Fruit fly (Drosophila melanogaster) whole organism, embryonic: ENCODE results near the gene CG15034.

ENCODE experiments used
- Adf1 ChIP-seq: fragments of 200-800 bp; sonication (Bioruptor generic); IDR thresholded peaks from 2 replicates; pipeline ENCODE4 v1.3.6; 2022; ENCODE audit warnings: missing biosample characterization, missing genetic modification characterization
- CG10321 ChIP-seq: fragments of 200-800 bp; sonication (Bioruptor generic); IDR thresholded peaks from 2 replicates; pipeline ENCODE4 v1.3.6; 2022; ENCODE audit warnings: missing biosample characterization, missing genetic modification characterization
- CG11247 ChIP-seq: fragments of 200-800 bp; sonication (Bioruptor generic); IDR thresholded peaks from 2 replicates; pipeline ENCODE4 v1.3.6; 2022; ENCODE audit warnings: missing biosample characterization, missing genetic modification characterization
- CG11504 ChIP-seq: fragments of 200-800 bp; sonication (Bioruptor generic); optimal IDR thresholded peaks from 3 replicates; lab custom pipeline; 2019; ENCODE audit warnings: missing biosample characterization, mild to moderate bottlenecking, missing genetic modification characterization, moderate library complexity
- CG13624 ChIP-seq: fragments of 200-800 bp; sonication (Bioruptor generic); optimal IDR thresholded peaks from 2 replicates; lab custom pipeline; 2016; ENCODE audit warnings: missing biosample characterization, missing genetic modification characterization
- CG14050 ChIP-seq: fragments of 200-800 bp; sonication (Bioruptor generic); IDR thresholded peaks from 3 replicates; pipeline ENCODE4 v1.3.6; 2022; ENCODE audit warnings: missing biosample characterization, missing genetic modification characterization
- CG15479 ChIP-seq: fragments of 200-800 bp; sonication (Bioruptor generic); optimal IDR thresholded peaks from 3 replicates; lab custom pipeline; 2019; ENCODE audit warnings: missing biosample characterization, mild to moderate bottlenecking, missing genetic modification characterization, moderate library complexity
- CG15514 ChIP-seq: fragments of 200-800 bp; sonication (Bioruptor generic); optimal IDR thresholded peaks from 3 replicates; lab custom pipeline; 2017; ENCODE audit warnings: missing biosample characterization, missing genetic modification characterization, mild to moderate bottlenecking, moderate library complexity, missing genetic modification reagents
- CG1647 ChIP-seq: fragments of 200-800 bp; sonication (Bioruptor generic); optimal IDR thresholded peaks from 3 replicates; lab custom pipeline; 2016; ENCODE audit warnings: missing biosample characterization, missing genetic modification characterization
- CG17568 ChIP-seq: fragments of 200-800 bp; sonication (Bioruptor generic); optimal IDR thresholded peaks from 2 replicates; lab custom pipeline; 2018; ENCODE audit warnings: missing biosample characterization, mild to moderate bottlenecking, missing genetic modification characterization, moderate library complexity
- CG18011 ChIP-seq: fragments of 200-800 bp; sonication (Bioruptor generic); optimal IDR thresholded peaks from 2 replicates; lab custom pipeline; 2017; ENCODE audit warnings: missing biosample characterization, missing genetic modification characterization, mild to moderate bottlenecking, moderate library complexity, missing genotype
- CG18476 ChIP-seq: fragments of 200-800 bp; sonication (Bioruptor generic); optimal IDR thresholded peaks from 2 replicates; lab custom pipeline; 2016; ENCODE audit warnings: missing biosample characterization, mild to moderate bottlenecking, missing genetic modification characterization
- CG18599 ChIP-seq: fragments of 200-800 bp; sonication (Bioruptor generic); optimal IDR thresholded peaks from 3 replicates; lab custom pipeline; 2017; ENCODE audit warnings: missing biosample characterization, missing genetic modification characterization, mild to moderate bottlenecking, moderate library complexity, missing genetic modification reagents
- CG2120 ChIP-seq: fragments of 200-800 bp; sonication (Bioruptor generic); optimal IDR thresholded peaks from 3 replicates; lab custom pipeline; 2016; ENCODE audit warnings: missing biosample characterization, missing genetic modification characterization
- CG33213 ChIP-seq: fragments of 200-800 bp; sonication (Bioruptor generic); optimal IDR thresholded peaks from 3 replicates; lab custom pipeline; 2016; ENCODE audit warnings: missing biosample characterization, missing genetic modification characterization
- CG3838 ChIP-seq: fragments of 200-800 bp; sonication (Bioruptor generic); optimal IDR thresholded peaks from 3 replicates; lab custom pipeline; 2016; ENCODE audit warnings: missing biosample characterization, missing genetic modification characterization
- CG3995 ChIP-seq: fragments of 200-800 bp; sonication (Bioruptor generic); optimal IDR thresholded peaks from 3 replicates; lab custom pipeline; 2016; ENCODE audit warnings: missing biosample characterization, missing genetic modification characterization
- CG4404 ChIP-seq: fragments of 200-800 bp; sonication (Bioruptor generic); IDR thresholded peaks from 2 replicates; pipeline ENCODE4 v1.3.6; 2022; ENCODE audit warnings: missing biosample characterization, missing genetic modification characterization
- CG4820 ChIP-seq: fragments of 200-800 bp; sonication (Bioruptor generic); optimal IDR thresholded peaks from 3 replicates; lab custom pipeline; 2016; ENCODE audit warnings: missing biosample characterization, missing genetic modification characterization
- CG5953 ChIP-seq: fragments of 200-800 bp; sonication (Bioruptor generic); IDR thresholded peaks from 2 replicates; pipeline ENCODE4 v1.3.6; 2022; ENCODE audit warnings: missing biosample characterization, missing genetic modification characterization
- CG6254 ChIP-seq: fragments of 200-800 bp; sonication (Bioruptor generic); optimal IDR thresholded peaks from 3 replicates; lab custom pipeline; 2017; ENCODE audit warnings: mild to moderate bottlenecking, missing biosample characterization, missing genetic modification reagents, missing genetic modification characterization
- CG7963 ChIP-seq: fragments of 200-800 bp; sonication (Bioruptor generic); IDR thresholded peaks from 3 replicates; pipeline ENCODE4 v1.3.6; 2022; ENCODE audit warnings: missing biosample characterization, missing genetic modification characterization; ENCODE audit not compliant: partially characterized antibody
- CG9727 ChIP-seq: fragments of 200-800 bp; sonication (Bioruptor generic); optimal IDR thresholded peaks from 3 replicates; lab custom pipeline; 2017; ENCODE audit warnings: missing biosample characterization, mild to moderate bottlenecking, missing genetic modification characterization
- CG9932 ChIP-seq: fragments of 200-800 bp; sonication (Bioruptor generic); IDR thresholded peaks from 2 replicates; pipeline ENCODE4 v1.3.6; 2022; ENCODE audit warnings: missing biosample characterization, missing genetic modification characterization
- CHES-1-like ChIP-seq: fragments of 200-800 bp; sonication (Bioruptor generic); optimal IDR thresholded peaks from 2 replicates; lab custom pipeline; 2016; ENCODE audit warnings: missing biosample characterization, missing genetic modification characterization
- CTCF ChIP-seq: fragments of 200-800 bp; sonication (Bioruptor generic); optimal IDR thresholded peaks from 2 replicates; lab custom pipeline; 2017; ENCODE audit warnings: missing biosample characterization, mild to moderate bottlenecking, missing genetic modification characterization, moderate library complexity
- Fer1 ChIP-seq: fragments of 200-800 bp; sonication (Bioruptor generic); optimal IDR thresholded peaks from 2 replicates; lab custom pipeline; 2017; ENCODE audit warnings: missing biosample characterization, mild to moderate bottlenecking, missing genetic modification characterization
- HmgD ChIP-seq: fragments of 200-800 bp; sonication (Bioruptor generic); optimal IDR thresholded peaks from 3 replicates; lab custom pipeline; 2016; ENCODE audit warnings: missing biosample characterization, missing genetic modification characterization
- Med ChIP-seq: fragments of 200-800 bp; sonication (Bioruptor generic); peaks from one replicate; lab custom pipeline; 2016; ENCODE audit warnings: missing biosample characterization, missing genetic modification characterization, mild to moderate bottlenecking, inconsistent platforms, moderate library complexity
- Neu2 ChIP-seq: fragments of 200-800 bp; sonication (Bioruptor generic); optimal IDR thresholded peaks from 3 replicates; lab custom pipeline; 2016; ENCODE audit warnings: missing biosample characterization, missing genetic modification characterization, borderline replicate concordance
- Nf-YA ChIP-seq: fragments of 200-800 bp; sonication (Bioruptor generic); IDR thresholded peaks from 2 replicates; pipeline ENCODE4 v1.3.6; 2022; ENCODE audit warnings: missing biosample characterization, missing genetic modification characterization
- Nf-YB ChIP-seq: fragments of 200-800 bp; sonication (Bioruptor generic); optimal IDR thresholded peaks from 3 replicates; lab custom pipeline; 2019; ENCODE audit warnings: missing biosample characterization, mild to moderate bottlenecking, missing genetic modification characterization, moderate library complexity
- Sin3A ChIP-seq: fragments of >200 bp; optimal IDR thresholded peaks from 2 replicates; lab custom pipeline; 2018
- Spps ChIP-seq: fragments of 200-800 bp; sonication (Bioruptor generic); optimal IDR thresholded peaks from 2 replicates; lab custom pipeline; 2018; ENCODE audit warnings: missing biosample characterization, mild to moderate bottlenecking, missing genetic modification characterization
- Xrp1 ChIP-seq: fragments of 200-800 bp; sonication (Bioruptor generic); IDR thresholded peaks from 2 replicates; pipeline ENCODE4 v1.3.6; 2022; ENCODE audit warnings: missing biosample characterization, missing genetic modification characterization
- bbx ChIP-seq: fragments of 200-800 bp; sonication (Bioruptor generic); IDR thresholded peaks from 2 replicates; pipeline ENCODE4 v1.3.6; 2022; ENCODE audit warnings: missing biosample characterization, missing genetic modification characterization; ENCODE audit not compliant: partially characterized antibody
- bsh ChIP-seq, 2 experiments: fragments of 200-800 bp; sonication (Bioruptor generic); optimal IDR thresholded peaks; 2 replicates each; lab custom pipeline; 2017 to 2018; ENCODE audit warnings: mild to moderate bottlenecking in 2 of 2, missing biosample characterization in 2 of 2, missing genetic modification characterization in 2 of 2, moderate library complexity in 1 of 2
- croc ChIP-seq: fragments of 200-800 bp; sonication (Bioruptor generic); conservative IDR thresholded peaks from 3 replicates; pipeline ENCODE4 v1.3.6; 2022; ENCODE audit warnings: missing biosample characterization, missing genetic modification characterization
- fd102C ChIP-seq: fragments of 200-800 bp; sonication (Bioruptor generic); optimal IDR thresholded peaks from 2 replicates; lab custom pipeline; 2018; ENCODE audit warnings: missing biosample characterization, mild to moderate bottlenecking, missing genetic modification characterization, moderate library complexity
- gcm ChIP-seq: fragments of 200-800 bp; sonication (Bioruptor generic); optimal IDR thresholded peaks from 2 replicates; lab custom pipeline; 2019; ENCODE audit warnings: missing biosample characterization, mild to moderate bottlenecking, missing genetic modification characterization, moderate library complexity
- gsb ChIP-seq: fragments of 200-800 bp; sonication (Bioruptor generic); IDR thresholded peaks from 2 replicates; pipeline ENCODE4 v1.3.6; 2022; ENCODE audit warnings: missing biosample characterization, missing genetic modification characterization
- odd ChIP-seq: fragments of 200-800 bp; sonication (Bioruptor generic); optimal IDR thresholded peaks from 2 replicates; lab custom pipeline; 2017; ENCODE audit warnings: missing biosample characterization, mild to moderate bottlenecking, missing genetic modification characterization
- org-1 ChIP-seq: fragments of 200-800 bp; sonication (Bioruptor generic); optimal IDR thresholded peaks from 2 replicates; lab custom pipeline; 2017; ENCODE audit warnings: missing biosample characterization, missing genetic modification characterization
- p53 ChIP-seq: fragments of 200-800 bp; sonication (Bioruptor generic); optimal IDR thresholded peaks from 2 replicates; lab custom pipeline; 2016; ENCODE audit warnings: missing biosample characterization, missing genetic modification characterization
- pan ChIP-seq, 4 experiments: fragments of >200 bp in 3 of 4; fragments of 200-800 bp in 1 of 4; sonication (Bioruptor generic) in 1 of 4; optimal IDR thresholded peaks in 3 of 4; IDR thresholded peaks in 1 of 4; 2 replicates each; pipeline versions ENCODE4 v1.3.6 to Lab custom; 2017 to 2022; ENCODE audit warnings: missing biosample characterization in 2 of 4, missing genetic modification characterization in 2 of 4, mixed read lengths in 1 of 4
- row ChIP-seq: fragments of 200-800 bp; sonication (Bioruptor generic); IDR thresholded peaks from 3 replicates; pipeline ENCODE4 v1.3.6; 2022; ENCODE audit warnings: missing biosample characterization, missing genetic modification characterization
- sima ChIP-seq: fragments of 200-800 bp; sonication (Bioruptor generic); optimal IDR thresholded peaks from 2 replicates; lab custom pipeline; 2016; ENCODE audit warnings: missing biosample characterization, missing genetic modification characterization
- slbo ChIP-seq: fragments of 200-800 bp; sonication (Bioruptor generic); IDR thresholded peaks from 2 replicates; pipeline ENCODE4 v1.3.6; 2022; ENCODE audit warnings: missing biosample characterization, missing genetic modification characterization
- slp2 ChIP-seq: fragments of 200-800 bp; sonication (Bioruptor generic); optimal IDR thresholded peaks from 2 replicates; lab custom pipeline; 2016; ENCODE audit warnings: missing biosample characterization, missing genetic modification characterization
- sob ChIP-seq: fragments of 200-800 bp; sonication (Bioruptor generic); IDR thresholded peaks from 2 replicates; pipeline ENCODE4 v1.3.6; 2022; ENCODE audit warnings: missing biosample characterization, missing genetic modification characterization
- tx ChIP-seq: fragments of 200-800 bp; sonication (Bioruptor generic); optimal IDR thresholded peaks from 2 replicates; lab custom pipeline; 2016; ENCODE audit warnings: missing biosample characterization, missing genetic modification characterization
- wdn ChIP-seq: fragments of 200-800 bp; sonication (Bioruptor generic); IDR thresholded peaks from 2 replicates; pipeline ENCODE4 v1.3.6; 2022; ENCODE audit warnings: missing biosample characterization, missing genetic modification characterization

Gene CG15034

DNA sequence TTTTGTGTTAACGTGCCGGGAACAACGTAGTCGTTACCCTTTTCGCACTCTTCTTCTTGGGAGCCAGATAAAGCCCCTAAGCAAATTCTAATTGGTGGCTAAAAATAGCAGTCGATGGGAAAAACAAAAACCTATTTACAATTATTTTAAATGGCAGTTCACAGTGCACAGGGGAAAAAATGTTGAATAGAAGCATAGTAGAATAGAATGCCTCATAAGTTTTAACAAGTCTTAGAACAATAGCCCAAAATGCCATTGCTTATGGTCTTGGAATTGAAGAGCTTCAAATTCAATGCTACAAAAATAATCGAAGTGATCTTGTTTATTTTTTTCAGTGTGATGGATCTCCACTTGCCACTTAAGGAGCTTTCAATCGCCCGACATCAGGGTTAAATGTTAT is 14.8 kb downstream of the CG15034 start (continued):
- TF ChIP-seq bbx (GFP tag; lab: Robert Waterston, UW) (no peak), CTCF (GFP tag; lab: Kevin White, UChicago) (no peak), gsb (GFP tag; lab: Robert Waterston, UW) (peak; percentile 56), Nf-YA (GFP tag; lab: Robert Waterston, UW) (no peak), CG1647 (GFP tag; lab: Kevin White, UChicago) (peak; percentile 53), CG11504 (peak; percentile 60), CG18011 (peak; percentile 55), CG18476 (GFP tag; lab: Kevin White, UChicago) (peak; percentile 16), p53 (peak; percentile 15), CG33213 (GFP tag; lab: Kevin White, UChicago) (peak; percentile 35), Xrp1 (peak; percentile 58; the same call in 1 of the 2 replicates), CG10321 (no peak), CG18599 (peak; percentile 84), CG15514 (peak; percentile 75), Fer1 (GFP tag; lab: Kevin White, UChicago) (peak; percentile 66), fd102C (GFP tag; lab: Kevin White, UChicago) (no peak), croc (GFP tag; lab: Robert Waterston, UW) (no peak), Med (peak; percentile 96), slp2 (peak; percentile 73), org-1 (GFP tag; lab: Kevin White, UChicago) (peak; percentile 24), wdn (GFP tag; lab: Robert Waterston, UW) (peak; percentile 74), Spps (tag; lab: Kevin White, UChicago) (no peak), Neu2 (GFP tag; lab: Kevin White, UChicago) (no peak), CHES-1-like (peak; percentile 82), CG3995 (GFP tag; lab: Kevin White, UChicago) (no peak), CG11247 (GFP tag; lab: Robert Waterston, UW) (peak; percentile 63), sima (GFP tag; lab: Kevin White, UChicago) (peak; percentile 18), pan (optimal IDR thresholded peaks at IDR 0.05; lab: Kevin White, UChicago) (no peak), pan (GFP tag; optimal IDR thresholded peaks at IDR 0.05 in 1 of 2, IDR thresholded peaks at IDR 0.05 in 1 of 2) (peak in 1 of 2 experiments; percentile 60), CG17568 (peak; percentile 17), Adf1 (peak; percentile 67), CG5953 (no peak), odd (peak; percentile 16), CG3838 (peak; percentile 7), CG6254 (no peak), HmgD (GFP tag; lab: Kevin White, UChicago) (peak; percentile 33), CG15479 (GFP tag; lab: Kevin White, UChicago) (no peak), CG9932 (peak; percentile 82), tx (GFP tag; lab: Kevin White, UChicago) (peak; percentile 60), CG4820 (GFP tag; lab: Kevin White, UChicago) (peak; percentile 52), Sin3A (lab: Kevin White, UChicago) (no peak), CG14050 (no peak), gcm (GFP tag; lab: Kevin White, UChicago) (no peak), row (GFP tag; lab: Robert Waterston, UW) (peak; percentile 81), CG4404 (GFP tag; lab: Robert Waterston, UW) (no peak), CG2120 (GFP tag; lab: Kevin White, UChicago) (peak; percentile 89), CG7963 (no peak), sob (GFP tag; lab: Robert Waterston, UW) (peak; percentile 62), CG9727 (GFP tag; lab: Kevin White, UChicago) (peak; percentile 36), CG13624 (GFP tag; lab: Kevin White, UChicago) (peak; percentile 71), slbo (GFP tag; lab: Robert Waterston, UW) (peak; percentile 87), bsh (GFP tag; optimal IDR thresholded peaks at IDR 0.05; lab: Kevin White, UChicago) (peak in 1 of 2 experiments; percentile 55), Nf-YB (GFP tag; lab: Kevin White, UChicago) (peak; percentile 62)
